Worm (Caenorhabditis elegans): ENCODE measurements around the gene lev-9.

lev-9 gene

ce11 chrX:6280272-6280791 lies 11.2 kb downstream of the lev-9 start:
- peak; percentile 95 for TF ChIP-seq set-16 (GFP tag; IDR thresholded peaks at IDR 0.05)

ce11 chrX:6279625-6280024 lies 11.9 kb downstream of the lev-9 start, which contains the start of gene col-166:
Gene col-166, plus strand, starts transcription at chrX:6280016.
- TF ChIP-seq mep-1 (tag; optimal IDR thresholded peaks at IDR 0.05) (peak; percentile 32), lim-7 (GFP tag; IDR thresholded peaks at IDR 0.05) (0 out of 2 replicates have a peak, but pooled peaks have one; percentile 20), unc-39 (tag; optimal IDR thresholded peaks at IDR 0.05) (no peak), aha-1 (tag) (no peak), mdl-1 (tag; optimal IDR thresholded peaks at IDR 0.05) (peak in 1 of 2 experiments; percentile 6), F37D6.2 (tag; optimal IDR thresholded peaks at IDR 0.05) (no peak), ama-1 (optimal IDR thresholded peaks at IDR 0.05) (peak; percentile 75), rbr-2 (tag; optimal IDR thresholded peaks at IDR 0.05) (peak; percentile 11), fos-1 (tag; optimal IDR thresholded peaks at IDR 0.05) (no peak), hlh-11 (tag; optimal IDR thresholded peaks at IDR 0.05) (peak; percentile 41), mxl-3 (GFP tag; optimal IDR thresholded peaks at IDR 0.05) (peak; percentile 22), daf-8 (GFP tag; IDR thresholded peaks at IDR 0.05) (no peak)

ce11 chrX:6278296-6278695 lies 13.2 kb downstream of the lev-9 start:
- TF ChIP-seq ces-1 (GFP tag; optimal IDR thresholded peaks at IDR 0.05), result no peak
- peak; percentile 82 for TF ChIP-seq aha-1 (tag)
- TF ChIP-seq ZK337.2 (GFP tag; IDR thresholded peaks at IDR 0.05), result no peak

- TF ChIP-seq unc-130 (GFP tag; optimal IDR thresholded peaks at IDR 0.05) (no peak), nhr-77 (tag; optimal IDR thresholded peaks at IDR 0.05) (no peak), zfp-2 (tag; optimal IDR thresholded peaks at IDR 0.05) (no peak), spr-3 (GFP tag; optimal IDR thresholded peaks at IDR 0.05) (no peak), nhr-42 (GFP tag; IDR thresholded peaks at IDR 0.05) (no peak), hif-1 (tag; optimal IDR thresholded peaks at IDR 0.05) (no peak), ZK546.5 (tag; optimal IDR thresholded peaks at IDR 0.05) (no peak), hlh-30 (tag; optimal IDR thresholded peaks at IDR 0.05; ENCODE audit: insufficient read depth) (no peak), T20F7.1 (GFP tag; optimal IDR thresholded peaks at IDR 0.05) (no peak), ceh-32 (tag; optimal IDR thresholded peaks at IDR 0.05; ENCODE audit: poor library complexity) (no peak), aha-1 (tag) (no peak), ceh-44 (GFP tag; IDR thresholded peaks at IDR 0.05) (no peak), mes-2 (tag; optimal IDR thresholded peaks at IDR 0.05; ENCODE audit: poor library complexity, severe bottlenecking) (no peak), unc-39 (tag; optimal IDR thresholded peaks at IDR 0.05) (no peak), mep-1 (tag; optimal IDR thresholded peaks at IDR 0.05) (no peak), madf-5 (GFP tag; IDR thresholded peaks at IDR 0.05) (no peak), lsy-2 (tag; optimal IDR thresholded peaks at IDR 0.05) (no peak)
These were observed 14.3 kb downstream of the lev-9 start for ce11 chrX:6277252-6277651.

ce11 chrX:6276701-6277100 lies 14.8 kb downstream of the lev-9 start:
- TF ChIP-seq nhr-77 (tag; optimal IDR thresholded peaks at IDR 0.05), result no peak
- no peak for TF ChIP-seq nhr-28 (tag; optimal IDR thresholded peaks at IDR 0.05)
- TF ChIP-seq aha-1 (tag), result peak; percentile 95
- TF ChIP-seq lir-3 (tag; optimal IDR thresholded peaks at IDR 0.05), result no peak
- no peak for TF ChIP-seq zfp-2 (tag; optimal IDR thresholded peaks at IDR 0.05)

- TF ChIP-seq nhr-25 (tag; optimal IDR thresholded peaks at IDR 0.05; ENCODE audit: borderline replicate concordance, insufficient read depth) (peak; percentile 60), nhr-28 (tag; optimal IDR thresholded peaks at IDR 0.05) (peak; percentile 38), ceh-44 (GFP tag; IDR thresholded peaks at IDR 0.05) (0 out of 2 replicates have a peak, but pooled peaks have one; percentile 13), lim-7 (GFP tag; IDR thresholded peaks at IDR 0.05) (no peak)
These were observed 16.2 kb downstream of the lev-9 start for ce11 chrX:6275343-6275742.
